Worm (Caenorhabditis elegans) whole organism, L4 larva: ENCODE results near the gene F23G4.1.

Source experiments
- D1046.2 ChIP-seq: fragments of 200-800 bp; sonication (Bioruptor generic); IDR thresholded peaks from 2 replicates; pipeline ENCODE4 v1.3.6; 2022; ENCODE audit warnings: missing genetic modification characterization, missing compliant biosample characterization
- F44E2.7 ChIP-seq: fragments of 200-800 bp; sonication (Bioruptor generic); IDR thresholded peaks from 2 replicates; pipeline ENCODE4 v2.1.2; 2022; ENCODE audit warnings: missing genetic modification characterization, missing compliant biosample characterization
- F49E8.2 ChIP-seq: sonication (generic microtip); optimal IDR thresholded peaks from 2 replicates; lab custom pipeline; 2016; ENCODE audit warnings: missing compliant biosample characterization, mild to moderate bottlenecking, missing genetic modification characterization, borderline replicate concordance
- R02D3.7 ChIP-seq: fragments of 150-350 bp; sonication (generic microtip); optimal IDR thresholded peaks from 3 replicates; lab custom pipeline; 2014; ENCODE audit warnings: missing biosample characterization, missing genetic modification characterization
- T26A8.4 ChIP-seq: fragments of 200-800 bp; sonication (Bioruptor generic); IDR thresholded peaks from 2 replicates; pipeline ENCODE4 v1.3.6; 2022; ENCODE audit warnings: missing genetic modification characterization, missing compliant biosample characterization
- Y105C5A.15 ChIP-seq: fragments of 200-800 bp; sonication (Bioruptor generic); IDR thresholded peaks from 2 replicates; pipeline ENCODE4 v1.3.6; 2022; ENCODE audit warnings: missing genetic modification characterization, missing compliant biosample characterization
- Y48G9A.11 ChIP-seq: fragments of 200-800 bp; sonication (Bioruptor generic); IDR thresholded peaks from 2 replicates; pipeline ENCODE4 v1.3.6; 2022; ENCODE audit warnings: missing genetic modification reagents, missing genetic modification characterization, missing compliant biosample characterization
- Y5F2A.4 ChIP-seq: fragments of 200-800 bp; sonication (Bioruptor generic); optimal IDR thresholded peaks from 2 replicates; lab custom pipeline; 2018; ENCODE audit warnings: mild to moderate bottlenecking, missing genetic modification characterization, missing compliant biosample characterization
- aha-1 ChIP-seq: fragments of 150-350 bp; peaks from one replicate; lab custom pipeline; 2014; ENCODE audit warnings: missing biosample characterization, missing genetic modification characterization
- aly-2 ChIP-seq: sonication (generic microtip); optimal IDR thresholded peaks from 2 replicates; lab custom pipeline; 2018; ENCODE audit warnings: missing biosample characterization, missing genetic modification characterization
- ceh-20 ChIP-seq: fragments of 200-800 bp; sonication (Bioruptor generic); IDR thresholded peaks from 2 replicates; pipeline ENCODE4 v1.3.6; 2022; ENCODE audit warnings: missing genetic modification reagents, missing genetic modification characterization, missing compliant biosample characterization
- ceh-44 ChIP-seq: fragments of 200-800 bp; sonication (Bioruptor generic); IDR thresholded peaks from 2 replicates; pipeline ENCODE4 v1.3.6; 2022; ENCODE audit warnings: missing genetic modification reagents, missing genetic modification characterization, missing compliant biosample characterization
- ceh-62 ChIP-seq: sonication (generic microtip); optimal IDR thresholded peaks from 2 replicates; lab custom pipeline; 2017; ENCODE audit warnings: missing biosample characterization, missing genetic modification characterization
- ces-1 ChIP-seq: fragments of 150-350 bp; sonication (generic microtip); optimal IDR thresholded peaks from 4 replicates; lab custom pipeline; 2014; ENCODE audit warnings: missing biosample characterization, missing genetic modification reagents, missing genetic modification characterization
- ctbp-1 ChIP-seq: fragments of 200-800 bp; sonication (Bioruptor generic); IDR thresholded peaks from 2 replicates; pipeline ENCODE4 v1.3.6; 2022; ENCODE audit warnings: missing genetic modification reagents, missing genetic modification characterization, missing compliant biosample characterization
- daf-12 ChIP-seq: fragments of 150-350 bp; optimal IDR thresholded peaks from 2 replicates; lab custom pipeline; 2014; ENCODE audit warnings: missing biosample characterization, missing genetic modification reagents, missing genetic modification characterization
- daf-16 ChIP-seq, 3 experiments: sonication (generic microtip); optimal IDR thresholded peaks; 2 replicates each; lab custom pipeline; 2016 to 2017; ENCODE audit warnings: missing genetic modification characterization in 3 of 3, missing genetic modification reagents in 3 of 3, mild to moderate bottlenecking in 2 of 3, missing compliant biosample characterization in 2 of 3, missing biosample characterization in 1 of 3, moderate library complexity in 1 of 3
- daf-8 ChIP-seq: fragments of 200-800 bp; sonication (Bioruptor generic); IDR thresholded peaks from 2 replicates; pipeline ENCODE4 v1.3.6; 2022; ENCODE audit warnings: missing genetic modification characterization, missing compliant biosample characterization
- dmd-9 ChIP-seq: fragments of 200-800 bp; sonication (Bioruptor generic); IDR thresholded peaks from 2 replicates; pipeline ENCODE4 v1.3.6; 2022; ENCODE audit warnings: missing genetic modification reagents, missing genetic modification characterization, missing compliant biosample characterization
- egl-27 ChIP-seq: sonication (generic microtip); optimal IDR thresholded peaks from 3 replicates; lab custom pipeline; 2017; ENCODE audit warnings: missing biosample characterization, missing genetic modification reagents, missing genetic modification characterization
- fkh-10 ChIP-seq: fragments of 150-350 bp; optimal IDR thresholded peaks from 2 replicates; lab custom pipeline; 2014; ENCODE audit warnings: missing biosample characterization, missing genetic modification reagents, missing genetic modification characterization
- hif-1 ChIP-seq, 2 experiments: sonication (generic microtip); optimal IDR thresholded peaks; 2 replicates each; lab custom pipeline; 2016 to 2017; ENCODE audit warnings: missing compliant biosample characterization in 2 of 2, missing genetic modification characterization in 2 of 2, missing genetic modification reagents in 2 of 2, missing genotype in 2 of 2, mild to moderate bottlenecking in 1 of 2
- hlh-11 ChIP-seq: fragments of 200-800 bp; sonication (Bioruptor generic); optimal IDR thresholded peaks from 2 replicates; lab custom pipeline; 2018; ENCODE audit warnings: mild to moderate bottlenecking, missing genetic modification characterization, missing compliant biosample characterization
- lim-7 ChIP-seq: fragments of 200-800 bp; sonication (Bioruptor generic); IDR thresholded peaks from 2 replicates; pipeline ENCODE4 v1.3.6; 2022; ENCODE audit warnings: missing genetic modification characterization, missing compliant biosample characterization
- lin-13 ChIP-seq: fragments of 150-350 bp; optimal IDR thresholded peaks from 2 replicates; lab custom pipeline; 2014; ENCODE audit warnings: missing biosample characterization, missing genetic modification reagents, missing genetic modification characterization
- lin-38 ChIP-seq: fragments of 200-800 bp; sonication (Bioruptor generic); IDR thresholded peaks from 2 replicates; pipeline ENCODE4 v1.3.6; 2022; ENCODE audit warnings: missing genetic modification reagents, missing genetic modification characterization, missing compliant biosample characterization
- lin-39 ChIP-seq: fragments of 150-350 bp; optimal IDR thresholded peaks from 2 replicates; lab custom pipeline; 2014; ENCODE audit warnings: missing biosample characterization, missing genetic modification reagents, missing genetic modification characterization
- lsy-2 ChIP-seq, 2 experiments: fragments of 150-350 bp in 1 of 2; sonication (generic microtip) in 1 of 2; optimal IDR thresholded peaks; 2 replicates each; lab custom pipeline; 2014 to 2017; ENCODE audit warnings: missing biosample characterization in 2 of 2, missing genetic modification characterization in 2 of 2
- madf-5 ChIP-seq, 2 experiments: fragments of 200-800 bp; sonication (Bioruptor generic); IDR thresholded peaks; 2 replicates each; pipeline ENCODE4 v1.3.6; 2022; ENCODE audit warnings: missing compliant biosample characterization in 2 of 2, missing genetic modification characterization in 2 of 2
- madf-9 ChIP-seq: fragments of 200-800 bp; sonication (Bioruptor generic); conservative IDR thresholded peaks from 2 replicates; pipeline ENCODE4 v1.3.6; 2022; ENCODE audit warnings: missing genetic modification reagents, missing genetic modification characterization, missing compliant biosample characterization
- mdl-1 ChIP-seq, 2 experiments: fragments of 150-350 bp in 1 of 2; sonication (generic microtip) in 1 of 2; optimal IDR thresholded peaks; 2 replicates each; lab custom pipeline; 2014 to 2017; ENCODE audit warnings: missing biosample characterization in 2 of 2, missing genetic modification characterization in 2 of 2
- mep-1 ChIP-seq: fragments of 150-350 bp; sonication (generic microtip); optimal IDR thresholded peaks from 3 replicates; lab custom pipeline; 2014; ENCODE audit warnings: missing biosample characterization, missing genetic modification characterization
- nhr-102 ChIP-seq: sonication (generic microtip); optimal IDR thresholded peaks from 2 replicates; lab custom pipeline; 2016; ENCODE audit warnings: mild to moderate bottlenecking, missing genetic modification characterization, moderate library complexity, missing compliant biosample characterization
- nhr-237 ChIP-seq: sonication (generic microtip); optimal IDR thresholded peaks from 2 replicates; lab custom pipeline; 2017; ENCODE audit warnings: missing biosample characterization, missing genetic modification characterization
- nhr-76 ChIP-seq: fragments of 150-350 bp; optimal IDR thresholded peaks from 2 replicates; lab custom pipeline; 2014; ENCODE audit warnings: missing biosample characterization, missing genetic modification characterization
- nhr-77 ChIP-seq: fragments of 150-350 bp; optimal IDR thresholded peaks from 2 replicates; lab custom pipeline; 2014; ENCODE audit warnings: missing biosample characterization, missing genetic modification characterization
- pqm-1 ChIP-seq: sonication (generic microtip); optimal IDR thresholded peaks from 2 replicates; lab custom pipeline; 2017; ENCODE audit warnings: missing biosample characterization, missing genetic modification characterization
- saeg-2 ChIP-seq: fragments of 200-800 bp; sonication (Bioruptor generic); IDR thresholded peaks from 2 replicates; pipeline ENCODE4 v1.3.6; 2022; ENCODE audit warnings: missing genetic modification reagents, missing genetic modification characterization, missing compliant biosample characterization
- sdz-12 ChIP-seq: fragments of 200-800 bp; sonication (Bioruptor generic); optimal IDR thresholded peaks from 2 replicates; lab custom pipeline; 2018; ENCODE audit warnings: mild to moderate bottlenecking, missing genetic modification characterization, missing compliant biosample characterization
- set-16 ChIP-seq: fragments of 200-800 bp; sonication (Bioruptor generic); IDR thresholded peaks from 2 replicates; pipeline ENCODE4 v1.3.6; 2022; ENCODE audit warnings: missing genetic modification reagents, missing genetic modification characterization, missing compliant biosample characterization
- skn-1 ChIP-seq: fragments of 150-350 bp; optimal IDR thresholded peaks from 2 replicates; lab custom pipeline; 2014; ENCODE audit warnings: missing biosample characterization, missing genetic modification characterization
- snpc-4 ChIP-seq: fragments of 150-350 bp; optimal IDR thresholded peaks from 2 replicates; lab custom pipeline; 2014; ENCODE audit warnings: missing biosample characterization, missing genetic modification characterization
- spr-3 ChIP-seq: fragments of 200-800 bp; sonication (Bioruptor generic); optimal IDR thresholded peaks from 2 replicates; lab custom pipeline; 2018; ENCODE audit warnings: mild to moderate bottlenecking, missing genetic modification characterization, missing compliant biosample characterization
- tag-97 ChIP-seq: fragments of 200-800 bp; sonication (Bioruptor generic); IDR thresholded peaks from 2 replicates; pipeline ENCODE4 v1.3.6; 2022; ENCODE audit warnings: missing genetic modification characterization, missing compliant biosample characterization
- tra-1 ChIP-seq: fragments of 200-800 bp; sonication (Bioruptor generic); IDR thresholded peaks from 2 replicates; pipeline ENCODE4 v1.3.6; 2022; ENCODE audit warnings: missing genetic modification reagents, missing genetic modification characterization, missing compliant biosample characterization
- unc-39 ChIP-seq: sonication (generic microtip); optimal IDR thresholded peaks from 2 replicates; lab custom pipeline; 2017; ENCODE audit warnings: missing biosample characterization, missing genetic modification characterization
- unc-62 ChIP-seq, 3 experiments: fragments of 150-350 bp in 1 of 3; sonication (generic microtip); optimal IDR thresholded peaks in 2 of 3; peaks in 1 of 3; 1 replicate in 1 of 3; 2 replicates in 2 of 3; lab custom pipeline; 2014 to 2017; ENCODE audit warnings: missing biosample characterization in 3 of 3, missing genetic modification characterization in 3 of 3, missing genetic modification reagents in 3 of 3, missing genotype in 1 of 3
- vab-7 ChIP-seq: fragments of 200-800 bp; sonication (Bioruptor generic); IDR thresholded peaks from 2 replicates; pipeline ENCODE4 v1.3.6; 2022; ENCODE audit warnings: missing genetic modification reagents, missing genetic modification characterization, missing compliant biosample characterization
- zip-11 ChIP-seq: fragments of 200-800 bp; sonication (Bioruptor generic); IDR thresholded peaks from 2 replicates; pipeline ENCODE4 v1.3.6; 2022; ENCODE audit warnings: missing genetic modification characterization, missing compliant biosample characterization
- ztf-11 ChIP-seq: fragments of 150-350 bp; optimal IDR thresholded peaks from 2 replicates; lab custom pipeline; 2014; ENCODE audit warnings: missing biosample characterization, missing genetic modification characterization

The F23G4.1 gene

DNA sequence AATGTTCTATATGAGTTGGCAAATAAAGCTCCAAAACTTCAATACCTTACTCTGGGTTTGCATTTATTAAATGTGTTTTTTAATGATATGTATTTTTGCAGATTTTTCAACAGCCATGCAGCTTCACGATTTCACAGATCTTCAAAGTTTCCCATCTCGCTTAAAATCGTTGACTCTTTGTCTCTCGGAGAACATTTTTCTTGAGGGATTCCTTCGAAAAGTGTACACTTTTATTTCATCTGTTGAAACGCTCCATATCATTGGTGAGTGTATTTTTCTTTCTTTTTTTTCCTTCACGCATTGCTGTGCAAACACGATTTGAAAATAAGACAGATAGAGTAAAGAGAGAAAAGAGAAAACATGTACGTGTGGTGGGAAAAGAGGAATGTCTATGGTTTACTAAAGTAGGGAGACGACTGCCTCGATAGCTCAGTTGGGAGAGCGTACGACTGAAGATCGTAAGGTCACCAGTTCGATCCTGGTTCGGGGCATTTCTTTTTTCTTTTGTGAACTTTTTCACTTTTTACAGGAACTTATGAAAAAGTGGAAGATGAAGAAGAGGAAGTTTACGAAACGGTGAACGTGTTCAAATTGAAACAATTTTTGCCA is 9.7 kb downstream of the F23G4.1 start (continued):
- TF ChIP-seq aly-2 (no peak), D1046.2 (GFP tag; lab: Robert Waterston, UW) (peak; percentile 72; the same call in 1 of the 2 replicates), ces-1 (GFP tag; lab: Kevin White, UChicago) (peak; percentile 30), fkh-10 (GFP tag; lab: Kevin White, UChicago) (no peak), tag-97 (GFP tag; lab: Robert Waterston, UW) (no peak), nhr-102 (tag; lab: Kevin White, UChicago) (no peak), skn-1 (tag; lab: Kevin White, UChicago) (no peak), ceh-44 (0 out of 2 replicates have a peak, but pooled peaks have one; percentile 55), R02D3.7 (peak; percentile 21), mdl-1 (tag; optimal IDR thresholded peaks at IDR 0.05; lab: Kevin White, UChicago) (peak in 1 of 2 experiments; percentile 48), lin-13 (GFP tag; lab: Kevin White, UChicago) (peak; percentile 47), lsy-2 (tag; optimal IDR thresholded peaks at IDR 0.05; lab: Kevin White, UChicago) (no peak), hif-1 (tag; optimal IDR thresholded peaks at IDR 0.05; lab: Kevin White, UChicago) (no peak), set-16 (GFP tag; lab: Robert Waterston, UW) (no peak), F49E8.2 (tag; lab: Kevin White, UChicago) (peak; percentile 58), zip-11 (GFP tag; lab: Robert Waterston, UW) (0 out of 2 replicates have a peak, but pooled peaks have one; percentile 52), daf-8 (no peak), dmd-9 (GFP tag; lab: Robert Waterston, UW) (peak; percentile 82), pqm-1 (tag; lab: Kevin White, UChicago) (no peak), Y5F2A.4 (peak; percentile 61), unc-62 (GFP tag; optimal IDR thresholded peaks at IDR 0.05 in 1 of 2; lab: Kevin White, UChicago) (peak in 1 of 2 experiments; percentile 94), unc-62 (tag; optimal IDR thresholded peaks at IDR 0.05; lab: Kevin White, UChicago) (no peak), nhr-76 (tag; lab: Kevin White, UChicago) (no peak), lim-7 (peak; percentile 97), aha-1 (tag; lab: Kevin White, UChicago) (no peak), lin-38 (GFP tag; lab: Robert Waterston, UW) (no peak; the same call in 1 of the 2 replicates), daf-16 (GFP tag; optimal IDR thresholded peaks at IDR 0.05; lab: Kevin White, UChicago) (peak; percentile 63 to 93), daf-16 (tag; optimal IDR thresholded peaks at IDR 0.05; lab: Kevin White, UChicago) (peak; percentile 68), tra-1 (GFP tag; lab: Robert Waterston, UW) (peak; percentile 90), madf-5 (GFP tag; IDR thresholded peaks at IDR 0.05; lab: Robert Waterston, UW) (peak; percentile 63 to 96; a peak in 3 of 4 replicates), hlh-11 (tag; lab: Kevin White, UChicago) (peak; percentile 52), ztf-11 (tag; lab: Kevin White, UChicago) (no peak), Y105C5A.15 (GFP tag; lab: Robert Waterston, UW) (peak; percentile 89; the same call in 1 of the 2 replicates), ceh-62 (tag; lab: Kevin White, UChicago) (no peak), ceh-20 (GFP tag; lab: Robert Waterston, UW) (peak; percentile 79), Y48G9A.11 (no peak; the same call in 1 of the 2 replicates), unc-39 (tag; lab: Kevin White, UChicago) (no peak), daf-12 (tag; lab: Kevin White, UChicago) (no peak), egl-27 (tag; lab: Kevin White, UChicago) (no peak), snpc-4 (tag; lab: Kevin White, UChicago) (no peak), vab-7 (GFP tag; lab: Robert Waterston, UW) (peak; percentile 91), saeg-2 (GFP tag; lab: Robert Waterston, UW) (peak; percentile 84), spr-3 (GFP tag; lab: Kevin White, UChicago) (peak; percentile 67), madf-9 (GFP tag; lab: Robert Waterston, UW) (peak; percentile 91), ctbp-1 (GFP tag; lab: Robert Waterston, UW) (peak; percentile 91), F44E2.7 (GFP tag; lab: Robert Waterston, UW) (peak; percentile 87; the same call in 1 of the 2 replicates), mep-1 (tag; lab: Kevin White, UChicago) (peak; percentile 83), nhr-77 (tag; lab: Kevin White, UChicago) (peak; percentile 38), T26A8.4 (GFP tag; lab: Robert Waterston, UW) (no peak), nhr-237 (tag; lab: Kevin White, UChicago) (no peak), sdz-12 (GFP tag; lab: Kevin White, UChicago) (peak; percentile 46), lin-39 (tag; lab: Kevin White, UChicago) (no peak)
